Fruit fly (Drosophila melanogaster) whole organism, embryonic: ENCODE data around the gene Eip63E.

Experiments used
- ATbp ChIP-seq: fragments of 200-800 bp; sonication (Bioruptor generic); optimal IDR thresholded peaks from 2 replicates; lab custom pipeline; 2017; ENCODE audit warnings: missing biosample characterization, mild to moderate bottlenecking, missing genetic modification characterization, missing genetic modification reagents
- Blimp-1 ChIP-seq: fragments of 200-800 bp; sonication (Bioruptor generic); optimal IDR thresholded peaks from 3 replicates; lab custom pipeline; 2018; ENCODE audit warnings: missing biosample characterization, missing genetic modification characterization, mild to moderate bottlenecking, moderate library complexity, missing genetic modification reagents
- CG11560 ChIP-seq: fragments of 200-800 bp; sonication (Bioruptor generic); IDR thresholded peaks from 3 replicates; pipeline ENCODE4 v1.3.6; 2022; ENCODE audit warnings: missing biosample characterization, missing genetic modification characterization
- CG11696 ChIP-seq: fragments of 200-800 bp; sonication (Bioruptor generic); IDR thresholded peaks from 2 replicates; pipeline ENCODE4 v1.3.6; 2022; ENCODE audit warnings: missing biosample characterization, missing genetic modification characterization
- CG12659 ChIP-seq: fragments of 200-800 bp; sonication (Bioruptor generic); optimal IDR thresholded peaks from 3 replicates; lab custom pipeline; 2017; ENCODE audit warnings: mild to moderate bottlenecking, missing biosample characterization, missing genetic modification reagents, missing genetic modification characterization
- CG12769 ChIP-seq: fragments of 200-800 bp; sonication (Bioruptor generic); optimal IDR thresholded peaks from 2 replicates; lab custom pipeline; 2019; ENCODE audit warnings: missing biosample characterization, mild to moderate bottlenecking, missing genetic modification characterization, moderate library complexity
- CG13424 ChIP-seq: fragments of 200-800 bp; sonication (Bioruptor generic); optimal IDR thresholded peaks from 2 replicates; lab custom pipeline; 2019; ENCODE audit warnings: missing biosample characterization, mild to moderate bottlenecking, missing genetic modification characterization, moderate library complexity
- CG14050 ChIP-seq: fragments of 200-800 bp; sonication (Bioruptor generic); IDR thresholded peaks from 3 replicates; pipeline ENCODE4 v1.3.6; 2022; ENCODE audit warnings: missing biosample characterization, missing genetic modification characterization
- CG15011 ChIP-seq: fragments of 200-800 bp; sonication (Bioruptor generic); optimal IDR thresholded peaks from 3 replicates; lab custom pipeline; 2018; ENCODE audit warnings: missing biosample characterization, mild to moderate bottlenecking, missing genetic modification characterization
- CG17328 ChIP-seq: fragments of 200-800 bp; sonication (Bioruptor generic); IDR thresholded peaks from 2 replicates; pipeline ENCODE4 v1.3.6; 2022; ENCODE audit warnings: missing biosample characterization, missing genetic modification characterization
- CG1792 ChIP-seq: fragments of 200-800 bp; sonication (Bioruptor generic); optimal IDR thresholded peaks from 2 replicates; lab custom pipeline; 2016; ENCODE audit warnings: missing biosample characterization, missing genetic modification characterization
- CG18011 ChIP-seq: fragments of 200-800 bp; sonication (Bioruptor generic); optimal IDR thresholded peaks from 2 replicates; lab custom pipeline; 2017; ENCODE audit warnings: missing biosample characterization, missing genetic modification characterization, mild to moderate bottlenecking, moderate library complexity, missing genotype
- CG18619 ChIP-seq: fragments of 200-800 bp; sonication (Bioruptor generic); optimal IDR thresholded peaks from 3 replicates; lab custom pipeline; 2017; ENCODE audit warnings: missing biosample characterization, mild to moderate bottlenecking, missing genetic modification characterization
- CG30403 ChIP-seq: fragments of 200-800 bp; sonication (Bioruptor generic); optimal IDR thresholded peaks from 3 replicates; lab custom pipeline; 2016; ENCODE audit warnings: missing biosample characterization, missing genetic modification characterization
- CG3065 ChIP-seq: fragments of 200-800 bp; sonication (Bioruptor generic); optimal IDR thresholded peaks from 2 replicates; lab custom pipeline; 2016; ENCODE audit warnings: missing biosample characterization, missing genetic modification characterization
- CG3163 ChIP-seq: fragments of 200-800 bp; sonication (Bioruptor generic); optimal IDR thresholded peaks from 3 replicates; lab custom pipeline; 2016; ENCODE audit warnings: missing biosample characterization, missing genetic modification characterization
- CG5245 ChIP-seq: fragments of 200-800 bp; sonication (Bioruptor generic); optimal IDR thresholded peaks from 3 replicates; lab custom pipeline; 2016; ENCODE audit warnings: missing biosample characterization, missing genetic modification characterization
- CG6654 ChIP-seq: fragments of 200-800 bp; sonication (Bioruptor generic); optimal IDR thresholded peaks from 2 replicates; lab custom pipeline; 2017; ENCODE audit warnings: missing biosample characterization, mild to moderate bottlenecking, missing genetic modification characterization
- CG6683 ChIP-seq: fragments of 200-800 bp; sonication (Bioruptor generic); optimal IDR thresholded peaks from 2 replicates; lab custom pipeline; 2017; ENCODE audit warnings: missing biosample characterization, mild to moderate bottlenecking, missing genetic modification characterization, missing genetic modification reagents
- CG8290 ChIP-seq, 3 experiments: fragments of 200-800 bp; sonication (Bioruptor generic); optimal IDR thresholded peaks; 2 replicates each; lab custom pipeline; 2016 to 2019; ENCODE audit warnings: missing biosample characterization in 3 of 3, missing genetic modification characterization in 3 of 3, mild to moderate bottlenecking in 2 of 3, moderate library complexity in 1 of 3
- Dad ChIP-seq: fragments of 200-800 bp; sonication (Bioruptor generic); optimal IDR thresholded peaks from 3 replicates; lab custom pipeline; 2016; ENCODE audit warnings: missing biosample characterization, missing genetic modification characterization
- Dfd ChIP-seq, 2 experiments: fragments of >200 bp; optimal IDR thresholded peaks; 2 replicates each; lab custom pipeline; 2017; ENCODE audit warnings: missing biosample characterization in 2 of 2, missing genetic modification characterization in 2 of 2
- Doc3 ChIP-seq: fragments of 200-800 bp; sonication (Bioruptor generic); IDR thresholded peaks from 3 replicates; pipeline ENCODE4 v1.3.6; 2022; ENCODE audit warnings: missing biosample characterization, missing genetic modification characterization; ENCODE audit not compliant: partially characterized antibody
- Dp ChIP-seq: fragments of 200-800 bp; sonication (Bioruptor generic); optimal IDR thresholded peaks from 2 replicates; lab custom pipeline; 2018; ENCODE audit warnings: missing biosample characterization, mild to moderate bottlenecking, missing genetic modification characterization, moderate library complexity
- Ets65A ChIP-seq: fragments of 200-800 bp; sonication (Bioruptor generic); peaks from one replicate; lab custom pipeline; 2016; ENCODE audit warnings: missing biosample characterization, missing genetic modification characterization
- HLH3B ChIP-seq: fragments of 200-800 bp; sonication (Bioruptor generic); IDR thresholded peaks from 2 replicates; pipeline ENCODE4 v1.3.6; 2022; ENCODE audit warnings: missing biosample characterization, missing genetic modification characterization
- HLH4C ChIP-seq: fragments of 200-800 bp; sonication (Bioruptor generic); IDR thresholded peaks from 3 replicates; pipeline ENCODE4 v1.3.6; 2022; ENCODE audit warnings: missing biosample characterization, missing genetic modification characterization; ENCODE audit not compliant: partially characterized antibody
- HLH54F ChIP-seq: fragments of 200-800 bp; sonication (Bioruptor generic); optimal IDR thresholded peaks from 3 replicates; lab custom pipeline; 2016; ENCODE audit warnings: missing biosample characterization, missing genetic modification characterization
- Hr3 ChIP-seq: fragments of 200-800 bp; sonication (Bioruptor generic); optimal IDR thresholded peaks from 3 replicates; lab custom pipeline; 2016; ENCODE audit warnings: missing biosample characterization, missing genetic modification characterization
- Hr39 ChIP-seq: fragments of >200 bp; optimal IDR thresholded peaks from 2 replicates; lab custom pipeline; 2017
- Hsf ChIP-seq: fragments of 200-800 bp; sonication (Bioruptor generic); optimal IDR thresholded peaks from 3 replicates; lab custom pipeline; 2016; ENCODE audit warnings: missing biosample characterization, missing genetic modification characterization
- Lpt ChIP-seq: fragments of >200 bp; optimal IDR thresholded peaks from 2 replicates; lab custom pipeline; 2018; ENCODE audit warnings: missing biosample characterization, missing genetic modification characterization
- Max ChIP-seq: fragments of 200-800 bp; sonication (Bioruptor generic); optimal IDR thresholded peaks from 2 replicates; lab custom pipeline; 2016; ENCODE audit warnings: missing biosample characterization, mild to moderate bottlenecking, missing genetic modification characterization
- NfI ChIP-seq: fragments of 200-800 bp; sonication (Bioruptor generic); optimal IDR thresholded peaks from 3 replicates; lab custom pipeline; 2018; ENCODE audit warnings: missing biosample characterization, mild to moderate bottlenecking, missing genetic modification characterization, moderate library complexity
- Sry-δ ChIP-seq: fragments of 200-800 bp; sonication (Bioruptor generic); optimal IDR thresholded peaks from 2 replicates; lab custom pipeline; 2016; ENCODE audit warnings: missing biosample characterization, missing genetic modification characterization
- Ssrp ChIP-seq: fragments of 200-800 bp; sonication (Bioruptor generic); optimal IDR thresholded peaks from 2 replicates; lab custom pipeline; 2018; ENCODE audit warnings: missing biosample characterization, mild to moderate bottlenecking, missing genetic modification characterization, moderate library complexity
- Stat92E ChIP-seq, 3 experiments: fragments of >200 bp in 2 of 3; fragments of 200-800 bp in 1 of 3; sonication (Bioruptor generic) in 1 of 3; optimal IDR thresholded peaks; 2 replicates each; lab custom pipeline; 2017 to 2019; ENCODE audit warnings: missing biosample characterization in 3 of 3, missing genetic modification characterization in 3 of 3, mild to moderate bottlenecking in 1 of 3, moderate library complexity in 1 of 3
- Xrp1 ChIP-seq: fragments of 200-800 bp; sonication (Bioruptor generic); IDR thresholded peaks from 2 replicates; pipeline ENCODE4 v1.3.6; 2022; ENCODE audit warnings: missing biosample characterization, missing genetic modification characterization
- abd-A ChIP-seq: fragments of 200-800 bp; sonication (Bioruptor generic); optimal IDR thresholded peaks from 3 replicates; lab custom pipeline; 2019; ENCODE audit warnings: missing biosample characterization, mild to moderate bottlenecking, missing genetic modification characterization, moderate library complexity
- bsh ChIP-seq, 2 experiments: fragments of 200-800 bp; sonication (Bioruptor generic); optimal IDR thresholded peaks; 2 replicates each; lab custom pipeline; 2017 to 2018; ENCODE audit warnings: mild to moderate bottlenecking in 2 of 2, missing biosample characterization in 2 of 2, missing genetic modification characterization in 2 of 2, moderate library complexity in 1 of 2
- dimm ChIP-seq: fragments of 200-800 bp; sonication (Bioruptor generic); IDR thresholded peaks from 2 replicates; pipeline ENCODE4 v1.3.6; 2022; ENCODE audit warnings: missing biosample characterization, missing genetic modification characterization
- gfzf ChIP-seq: fragments of 200-800 bp; sonication (Bioruptor generic); optimal IDR thresholded peaks from 2 replicates; lab custom pipeline; 2016; ENCODE audit warnings: missing biosample characterization, mild to moderate bottlenecking, missing genetic modification characterization, moderate library complexity
- gt ChIP-seq: fragments of 200-800 bp; sonication (Bioruptor generic); IDR thresholded peaks from 2 replicates; pipeline ENCODE4 v1.3.6; 2022; ENCODE audit warnings: missing biosample characterization, missing genetic modification characterization
- mirr ChIP-seq: fragments of 200-800 bp; sonication (Bioruptor generic); optimal IDR thresholded peaks from 3 replicates; lab custom pipeline; 2018; ENCODE audit warnings: missing biosample characterization, mild to moderate bottlenecking, missing genetic modification characterization
- odd ChIP-seq: fragments of 200-800 bp; sonication (Bioruptor generic); optimal IDR thresholded peaks from 2 replicates; lab custom pipeline; 2017; ENCODE audit warnings: missing biosample characterization, mild to moderate bottlenecking, missing genetic modification characterization
- phol ChIP-seq: fragments of 200-800 bp; sonication (Bioruptor generic); optimal IDR thresholded peaks from 3 replicates; lab custom pipeline; 2018; ENCODE audit warnings: missing biosample characterization, mild to moderate bottlenecking, missing genetic modification characterization, moderate library complexity
- ro ChIP-seq: fragments of 200-800 bp; sonication (Bioruptor generic); IDR thresholded peaks from 2 replicates; pipeline ENCODE4 v1.3.6; 2022; ENCODE audit warnings: missing biosample characterization, missing genetic modification characterization
- sc ChIP-seq, 3 experiments: fragments of >200 bp in 2 of 3; fragments of 200-800 bp in 1 of 3; sonication (Bioruptor generic) in 1 of 3; optimal IDR thresholded peaks; 2 replicates in 2 of 3; 3 replicates in 1 of 3; lab custom pipeline; 2017; ENCODE audit warnings: mild to moderate bottlenecking in 1 of 3, missing biosample characterization in 1 of 3, missing genetic modification characterization in 1 of 3, missing genetic modification reagents in 1 of 3
- z ChIP-seq: fragments of 200-800 bp; sonication (Bioruptor generic); IDR thresholded peaks from 3 replicates; pipeline ENCODE4 v1.3.6; 2022; ENCODE audit warnings: missing biosample characterization, missing genetic modification characterization
- zfh1 ChIP-seq: fragments of 200-800 bp; sonication (Bioruptor generic); IDR thresholded peaks from 3 replicates; pipeline ENCODE4 v1.3.6; 2022; ENCODE audit warnings: missing biosample characterization, missing genetic modification characterization

Eip63E gene

DNA sequence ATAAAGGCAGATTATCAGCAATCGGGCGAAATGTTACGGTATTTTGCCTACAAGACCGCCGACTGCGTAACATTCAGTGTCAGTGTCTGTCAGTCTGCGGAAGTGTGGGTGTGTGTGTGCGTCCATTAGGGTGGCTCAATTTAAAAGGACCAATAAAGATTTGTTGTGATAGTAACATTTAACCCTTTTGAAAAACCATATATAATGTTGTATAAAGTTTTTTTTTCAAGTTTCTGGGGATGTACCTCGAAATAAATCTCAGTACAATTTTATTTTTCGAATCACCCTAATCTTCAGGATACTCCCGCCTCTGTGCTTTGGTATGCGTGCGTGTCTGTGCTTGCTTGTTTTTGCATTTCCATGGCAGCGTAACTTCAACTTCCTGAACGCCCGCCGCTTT is 42.8 kb upstream of the Eip63E start (continued):
- no peak for TF ChIP-seq z (GFP tag; lab: Robert Waterston, UW)
- no peak for TF ChIP-seq CG1792
- TF ChIP-seq Lpt (GFP tag; lab: Kevin White, UChicago) = no peak
- no peak for TF ChIP-seq Hr39 (lab: Kevin White, UChicago)
- no peak for TF ChIP-seq Dp (GFP tag; lab: Kevin White, UChicago)
- TF ChIP-seq NfI (GFP tag; lab: Kevin White, UChicago) = peak; percentile 73
- TF ChIP-seq Dfd (GFP tag; optimal IDR thresholded peaks at IDR 0.05; lab: Kevin White, UChicago) = no peak
- no peak for TF ChIP-seq CG3163 (GFP tag; lab: Kevin White, UChicago)
- TF ChIP-seq Doc3 = no peak
- peak; percentile 43 for TF ChIP-seq HLH54F (GFP tag; lab: Kevin White, UChicago)
- peak; percentile 44 for TF ChIP-seq CG15011 (GFP tag; lab: Kevin White, UChicago)
- TF ChIP-seq CG5245 (GFP tag; lab: Kevin White, UChicago) = no peak
- TF ChIP-seq CG11560 (tag; lab: Robert Waterston, UW) = no peak; the same call in 2 of the 3 replicates
- peak; percentile 81 for TF ChIP-seq CG12769
- TF ChIP-seq CG18619 (GFP tag; lab: Kevin White, UChicago) = peak; percentile 78
- peak; percentile 20 for TF ChIP-seq CG6654
- peak; percentile 61 for TF ChIP-seq odd (GFP tag; lab: Kevin White, UChicago)
- TF ChIP-seq Blimp-1 (GFP tag; lab: Kevin White, UChicago) = peak; percentile 58
- TF ChIP-seq sc (optimal IDR thresholded peaks at IDR 0.05; lab: Kevin White, UChicago) = no peak
- TF ChIP-seq sc (GFP tag; optimal IDR thresholded peaks at IDR 0.05; lab: Kevin White, UChicago) = peak; percentile 37
- peak; percentile 64 for TF ChIP-seq CG30403
- TF ChIP-seq phol (tag; lab: Kevin White, UChicago) = peak; percentile 43
- TF ChIP-seq Hr3 (GFP tag; lab: Kevin White, UChicago) = peak; percentile 2
- no peak for TF ChIP-seq gfzf (GFP tag; lab: Kevin White, UChicago)
- no peak for TF ChIP-seq Stat92E (GFP tag; optimal IDR thresholded peaks at IDR 0.05; lab: Kevin White, UChicago)
- TF ChIP-seq Max (GFP tag; lab: Kevin White, UChicago) = no peak
- no peak for TF ChIP-seq gt (GFP tag; lab: Robert Waterston, UW)
- TF ChIP-seq bsh (GFP tag; optimal IDR thresholded peaks at IDR 0.05; lab: Kevin White, UChicago) = peak in 1 of 2 experiments; percentile 68
- TF ChIP-seq CG11696 (GFP tag; lab: Robert Waterston, UW) = peak; percentile 22; the same call in 1 of the 2 replicates
- peak; percentile 57; the same call in 2 of the 3 replicates for TF ChIP-seq CG14050
- TF ChIP-seq Xrp1 (GFP tag; lab: Robert Waterston, UW) = peak; percentile 77
- TF ChIP-seq CG3065 = no peak
- TF ChIP-seq Ets65A (GFP tag; lab: Kevin White, UChicago) = no peak
- peak; percentile 82 for TF ChIP-seq CG6683
- no peak for TF ChIP-seq HLH4C (GFP tag; lab: Robert Waterston, UW)
- peak; percentile 67 for TF ChIP-seq Hsf (GFP tag; lab: Kevin White, UChicago)
- peak; percentile 68 for TF ChIP-seq HLH3B (GFP tag; lab: Robert Waterston, UW)
- peak; percentile 70 for TF ChIP-seq ATbp
- TF ChIP-seq CG13424 = peak; percentile 82
- peak; percentile 9 for TF ChIP-seq Ssrp (tag; lab: Kevin White, UChicago)
- TF ChIP-seq CG18011 (GFP tag; lab: Kevin White, UChicago) = peak; percentile 58
- TF ChIP-seq CG8290 (GFP tag; optimal IDR thresholded peaks at IDR 0.05; lab: Kevin White, UChicago) = no peak
- TF ChIP-seq CG8290 (tag; optimal IDR thresholded peaks at IDR 0.05; lab: Kevin White, UChicago) = peak in 1 of 2 experiments; percentile 46
- peak; percentile 44 for TF ChIP-seq mirr (GFP tag; lab: Kevin White, UChicago)
- TF ChIP-seq ro (GFP tag; lab: Robert Waterston, UW) = no peak
- peak; percentile 44 for TF ChIP-seq Dad
- peak; percentile 69 for TF ChIP-seq CG17328 (GFP tag; lab: Robert Waterston, UW)
- peak; percentile 65 for TF ChIP-seq CG12659 (GFP tag; lab: Kevin White, UChicago)
- TF ChIP-seq abd-A (tag; lab: Kevin White, UChicago) = peak; percentile 35
- peak; percentile 36; the same call in 1 of the 3 replicates for TF ChIP-seq zfh1 (GFP tag; lab: Robert Waterston, UW)
- no peak for TF ChIP-seq Sry-δ (GFP tag; lab: Kevin White, UChicago)
- TF ChIP-seq dimm (GFP tag; lab: Robert Waterston, UW) = no peak
